Worm (Caenorhabditis elegans) whole organism, late embryonic: ENCODE results near the gene str-7.

Experiments
- K09A11.1 ChIP-seq: sonication (generic microtip); optimal IDR thresholded peaks from 2 replicates; lab custom pipeline; 2017; ENCODE audit warnings: antibody characterized with exemption, mild to moderate bottlenecking, missing genetic modification characterization, missing compliant biosample characterization; ENCODE audit not compliant: insufficient read depth
- Y22D7AL.16 ChIP-seq: sonication (generic microtip); optimal IDR thresholded peaks from 2 replicates; lab custom pipeline; 2016; ENCODE audit warnings: missing genetic modification characterization, missing compliant biosample characterization
- ama-1 ChIP-seq: fragments of 150-350 bp; optimal IDR thresholded peaks from 2 replicates; lab custom pipeline; 2014
- ceh-19 ChIP-seq: fragments of 200-800 bp; sonication (Bioruptor generic); optimal IDR thresholded peaks from 2 replicates; lab custom pipeline; 2018; ENCODE audit warnings: mild to moderate bottlenecking, missing genetic modification characterization, missing compliant biosample characterization
- ceh-9 ChIP-seq: sonication (generic microtip); optimal IDR thresholded peaks from 2 replicates; lab custom pipeline; 2016; ENCODE audit warnings: mild to moderate bottlenecking, missing genetic modification characterization, inconsistent platforms, missing compliant biosample characterization
- hlh-15 ChIP-seq: sonication (generic microtip); optimal IDR thresholded peaks from 2 replicates; lab custom pipeline; 2016; ENCODE audit warnings: missing genetic modification characterization, missing compliant biosample characterization
- madf-2 ChIP-seq: sonication (generic microtip); optimal IDR thresholded peaks from 2 replicates; lab custom pipeline; 2017; ENCODE audit warnings: missing genetic modification characterization, missing compliant biosample characterization
- nfya-1 ChIP-seq: sonication (generic microtip); optimal IDR thresholded peaks from 2 replicates; lab custom pipeline; 2017; ENCODE audit warnings: missing genetic modification characterization, mild to moderate bottlenecking, missing compliant biosample characterization, antibody characterized with exemption, moderate library complexity
- odd-2 ChIP-seq: sonication (generic microtip); optimal IDR thresholded peaks from 2 replicates; lab custom pipeline; 2017; ENCODE audit warnings: antibody characterized with exemption, mild to moderate bottlenecking, missing genetic modification characterization, missing compliant biosample characterization
- pha-2 ChIP-seq: sonication (generic microtip); optimal IDR thresholded peaks from 2 replicates; lab custom pipeline; 2017; ENCODE audit warnings: mild to moderate bottlenecking, missing genetic modification characterization, missing compliant biosample characterization
- pha-4 ChIP-seq: fragments of 150-350 bp; optimal IDR thresholded peaks from 2 replicates; lab custom pipeline; 2018; ENCODE audit warnings: missing biosample characterization, missing genetic modification reagents, missing genetic modification characterization
- pqm-1 ChIP-seq: sonication (generic microtip); optimal IDR thresholded peaks from 2 replicates; lab custom pipeline; 2016; ENCODE audit warnings: missing genetic modification characterization, missing compliant biosample characterization
- sox-4 ChIP-seq: sonication (generic microtip); optimal IDR thresholded peaks from 2 replicates; lab custom pipeline; 2017; ENCODE audit warnings: mild to moderate bottlenecking, missing genetic modification characterization, inconsistent platforms, missing compliant biosample characterization
- tbx-2 ChIP-seq: sonication (generic microtip); optimal IDR thresholded peaks from 2 replicates; lab custom pipeline; 2016; ENCODE audit warnings: missing genetic modification characterization, missing compliant biosample characterization

- TF ChIP-seq ceh-19 (no peak), sox-4 (tag; lab: Kevin White, UChicago) (no peak), pqm-1 (no peak), Y22D7AL.16 (no peak), odd-2 (tag; lab: Kevin White, UChicago) (no peak), pha-4 (tag; lab: Kevin White, UChicago) (no peak), pha-2 (tag; lab: Kevin White, UChicago) (no peak), tbx-2 (tag; lab: Kevin White, UChicago) (no peak), madf-2 (tag; lab: Kevin White, UChicago) (no peak), hlh-15 (no peak), K09A11.1 (tag; lab: Kevin White, UChicago) (no peak), ama-1 (lab: Kevin White, UChicago) (no peak), ceh-9 (tag; lab: Kevin White, UChicago) (no peak), nfya-1 (tag; lab: Kevin White, UChicago) (no peak)
These were observed 4.3 kb upstream of the str-7 start, which contains the start of gene argk-1 for ce11 chrV:16103594-16103993.
